Worm (Caenorhabditis elegans) whole organism, late embryonic: ENCODE data around the gene F54D5.17.

Source experiments
- hlh-15 ChIP-seq: sonication (generic microtip); optimal IDR thresholded peaks from 2 replicates; lab custom pipeline; 2016; ENCODE audit warnings: missing genetic modification characterization, missing compliant biosample characterization
- nhr-11 ChIP-seq: fragments of 150-350 bp; optimal IDR thresholded peaks from 2 replicates; lab custom pipeline; 2014; ENCODE audit warnings: missing biosample characterization, missing genetic modification characterization
- pha-4 ChIP-seq: fragments of 150-350 bp; optimal IDR thresholded peaks from 2 replicates; lab custom pipeline; 2018; ENCODE audit warnings: missing biosample characterization, missing genetic modification reagents, missing genetic modification characterization
- syd-9 ChIP-seq: sonication (generic microtip); optimal IDR thresholded peaks from 2 replicates; lab custom pipeline; 2016; ENCODE audit warnings: mild to moderate bottlenecking, missing genetic modification characterization, moderate library complexity, missing compliant biosample characterization
- ttx-3 ChIP-seq: sonication (generic microtip); optimal IDR thresholded peaks from 2 replicates; lab custom pipeline; 2016; ENCODE audit warnings: missing genetic modification reagents, missing genetic modification characterization, missing compliant biosample characterization

- TF ChIP-seq hlh-15 (tag; lab: Kevin White, UChicago) (no peak), syd-9 (tag; lab: Kevin White, UChicago) (no peak), nhr-11 (tag; lab: Kevin White, UChicago) (no peak), pha-4 (tag; lab: Kevin White, UChicago) (no peak), ttx-3 (tag; lab: Kevin White, UChicago) (no peak)
Measured at ce11 chrII:11571260-11571854, 14.9 kb downstream of the F54D5.17 start, which contains the start of gene F54D5.3.
